Fruit fly (Drosophila melanogaster) whole organism, pupa: ENCODE measurements around the gene CG6749.
A peak's percentile ranks its signal among the peaks of the same experiment; 100 is the strongest.

Experiments used
- CG10348 ChIP-seq: fragments of 200-800 bp; sonication (Bioruptor generic); IDR thresholded peaks from 2 replicates; pipeline ENCODE4 v1.3.6; 2022; ENCODE audit warnings: missing biosample characterization, missing genetic modification characterization
- CG12605 ChIP-seq: fragments of 200-800 bp; sonication (Bioruptor generic); IDR thresholded peaks from 2 replicates; pipeline ENCODE4 v1.3.6; 2022; ENCODE audit warnings: missing biosample characterization, missing genetic modification characterization
- CG13204 ChIP-seq: fragments of 200-800 bp; sonication (Bioruptor generic); optimal IDR thresholded peaks from 2 replicates; lab custom pipeline; 2018; ENCODE audit warnings: missing biosample characterization, mild to moderate bottlenecking, missing genetic modification characterization, moderate library complexity
- CG14655 ChIP-seq: fragments of 200-800 bp; sonication (Bioruptor generic); optimal IDR thresholded peaks from 3 replicates; lab custom pipeline; 2017; ENCODE audit warnings: mild to moderate bottlenecking, missing biosample characterization, missing genetic modification reagents, missing genetic modification characterization
- CG15710 ChIP-seq: fragments of 200-800 bp; sonication (Bioruptor generic); optimal IDR thresholded peaks from 2 replicates; lab custom pipeline; 2018; ENCODE audit warnings: missing biosample characterization, mild to moderate bottlenecking, missing genetic modification characterization, moderate library complexity
- CG17806 ChIP-seq: fragments of 200-800 bp; sonication (Bioruptor generic); optimal IDR thresholded peaks from 2 replicates; lab custom pipeline; 2018; ENCODE audit warnings: missing biosample characterization, mild to moderate bottlenecking, missing genetic modification characterization, moderate library complexity
- CG32121 ChIP-seq: fragments of 200-800 bp; sonication (Bioruptor generic); IDR thresholded peaks from 2 replicates; pipeline ENCODE4 v1.3.6; 2022; ENCODE audit warnings: missing biosample characterization, missing genetic modification characterization
- CG34367 ChIP-seq: fragments of 200-800 bp; sonication (Bioruptor generic); optimal IDR thresholded peaks from 2 replicates; lab custom pipeline; 2018; ENCODE audit warnings: missing biosample characterization, mild to moderate bottlenecking, missing genetic modification characterization
- CG4496 ChIP-seq: fragments of 200-800 bp; sonication (Bioruptor generic); IDR thresholded peaks from 3 replicates; pipeline ENCODE4 v1.3.6; 2022; ENCODE audit warnings: missing biosample characterization, missing genetic modification characterization
- CG8159 ChIP-seq: fragments of 200-800 bp; sonication (Bioruptor generic); optimal IDR thresholded peaks from 3 replicates; lab custom pipeline; 2018; ENCODE audit warnings: missing biosample characterization, mild to moderate bottlenecking, missing genetic modification characterization, moderate library complexity
- CG8301 ChIP-seq: fragments of 200-800 bp; sonication (Bioruptor generic); optimal IDR thresholded peaks from 2 replicates; lab custom pipeline; 2018; ENCODE audit warnings: missing biosample characterization, mild to moderate bottlenecking, missing genetic modification characterization
- CG9948 ChIP-seq: fragments of 200-800 bp; sonication (Bioruptor generic); optimal IDR thresholded peaks from 2 replicates; lab custom pipeline; 2018; ENCODE audit warnings: missing biosample characterization, mild to moderate bottlenecking, missing genetic modification characterization, moderate library complexity
- D1 ChIP-seq: fragments of 200-800 bp; sonication (Bioruptor generic); optimal IDR thresholded peaks from 2 replicates; lab custom pipeline; 2018; ENCODE audit warnings: missing biosample characterization, mild to moderate bottlenecking, missing genetic modification characterization, moderate library complexity
- EcR ChIP-seq: fragments of 200-800 bp; sonication (Bioruptor generic); optimal IDR thresholded peaks from 3 replicates; lab custom pipeline; 2019; ENCODE audit warnings: missing biosample characterization, missing genetic modification characterization, mild to moderate bottlenecking, moderate library complexity, missing genetic modification reagents
- Ets98B ChIP-seq: fragments of 200-800 bp; sonication (Bioruptor generic); IDR thresholded peaks from 2 replicates; pipeline ENCODE4 v1.3.6; 2022; ENCODE audit warnings: missing biosample characterization, missing genetic modification characterization
- Pif1A ChIP-seq: fragments of 200-800 bp; sonication (Bioruptor generic); optimal IDR thresholded peaks from 3 replicates; lab custom pipeline; 2016; ENCODE audit warnings: missing biosample characterization, missing genetic modification characterization
- Pif1B ChIP-seq: fragments of 200-800 bp; sonication (Bioruptor generic); optimal IDR thresholded peaks from 3 replicates; lab custom pipeline; 2016; ENCODE audit warnings: missing biosample characterization, missing genetic modification characterization
- Snoo ChIP-seq: fragments of 200-800 bp; sonication (Bioruptor generic); optimal IDR thresholded peaks from 3 replicates; lab custom pipeline; 2017; ENCODE audit warnings: missing biosample characterization, mild to moderate bottlenecking, missing genetic modification characterization, inconsistent platforms
- fd96Ca ChIP-seq: fragments of 200-800 bp; sonication (Bioruptor generic); IDR thresholded peaks from 3 replicates; pipeline ENCODE4 v1.3.6; 2022; ENCODE audit warnings: missing biosample characterization, missing genetic modification characterization
- rn ChIP-seq: fragments of 200-800 bp; sonication (Bioruptor generic); IDR thresholded peaks from 2 replicates; pipeline ENCODE4 v1.3.6; 2022; ENCODE audit warnings: missing biosample characterization, missing genetic modification characterization

The CG6749 gene

dm6 chr3L:9733563-9733962 is at the start of gene CG6749:
TSS of gene CG6749 (minus strand) at chr3L:9733807.
- TF ChIP-seq fd96Ca (0 out of 3 replicates have a peak, but pooled peaks have one; percentile 25), CG32121 (GFP tag; lab: Robert Waterston, UW) (no peak), Pif1B (GFP tag; lab: Kevin White, UChicago) (no peak), CG14655 (GFP tag; lab: Kevin White, UChicago) (no peak), Ets98B (GFP tag; lab: Robert Waterston, UW) (no peak; the same call in 1 of the 2 replicates), CG9948 (tag; lab: Kevin White, UChicago) (no peak), CG15710 (tag; lab: Kevin White, UChicago) (no peak)
- TF ChIP-seq, all 21 proteins: peak for 1

dm6 chr3L:9776804-9777393 is 43.3 kb upstream of the CG6749 start:
- TF ChIP-seq CG17806 (tag; lab: Kevin White, UChicago) (no peak), CG32121 (GFP tag; lab: Robert Waterston, UW) (peak; percentile 24; the same call in 1 of the 2 replicates), CG10348 (no peak), rn (GFP tag; lab: Robert Waterston, UW) (no peak), Pif1B (GFP tag; lab: Kevin White, UChicago) (no peak), CG4496 (GFP tag; lab: Robert Waterston, UW) (peak; percentile 54; the same call in 2 of the 3 replicates), CG12605 (no peak), EcR (GFP tag; lab: Kevin White, UChicago) (no peak), D1 (tag; lab: Kevin White, UChicago) (no peak), fd96Ca (0 out of 3 replicates have a peak, but pooled peaks have one; percentile 16), CG13204 (GFP tag; lab: Kevin White, UChicago) (no peak)

- no peak for TF ChIP-seq EcR (GFP tag; lab: Kevin White, UChicago)
- no peak for TF ChIP-seq Snoo
- no peak for TF ChIP-seq rn (GFP tag; lab: Robert Waterston, UW)
Observed at dm6 chr3L:9775728-9776127, 42.1 kb upstream of the CG6749 start.

dm6 chr3L:9768385-9768784 is 34.8 kb upstream of the CG6749 start:
- no peak for TF ChIP-seq CG9948 (tag; lab: Kevin White, UChicago)
- no peak for TF ChIP-seq rn (GFP tag; lab: Robert Waterston, UW)
- no peak for TF ChIP-seq D1 (tag; lab: Kevin White, UChicago)
- no peak for TF ChIP-seq CG10348
- no peak for TF ChIP-seq Pif1A (GFP tag; lab: Kevin White, UChicago)
- no peak for TF ChIP-seq CG32121 (GFP tag; lab: Robert Waterston, UW)
- TF ChIP-seq CG4496 (GFP tag; lab: Robert Waterston, UW): no peak
- TF ChIP-seq, all 21 proteins: peak for 0

- peak; percentile 46; the same call in 2 of the 3 replicates for TF ChIP-seq CG4496 (GFP tag; lab: Robert Waterston, UW)
- TF ChIP-seq CG34367 (tag; lab: Kevin White, UChicago): no peak
- no peak for TF ChIP-seq Ets98B (GFP tag; lab: Robert Waterston, UW)
- TF ChIP-seq fd96Ca: no peak
- TF ChIP-seq CG10348: no peak
- no peak for TF ChIP-seq CG17806 (tag; lab: Kevin White, UChicago)
- peak; percentile 88 for TF ChIP-seq EcR (GFP tag; lab: Kevin White, UChicago)
- no peak for TF ChIP-seq rn (GFP tag; lab: Robert Waterston, UW)
Observed at dm6 chr3L:9767636-9768358, 34.2 kb upstream of the CG6749 start.

dm6 chr3L:9766364-9766763 is 32.8 kb upstream of the CG6749 start:
- TF ChIP-seq CG4496 (GFP tag; lab: Robert Waterston, UW): no peak
- TF ChIP-seq, all 21 proteins: peak for 0

- TF ChIP-seq CG34367 (tag; lab: Kevin White, UChicago): no peak
Observed at dm6 chr3L:9765710-9766005, 32.1 kb upstream of the CG6749 start.

dm6 chr3L:9764915-9765709 is 31.5 kb upstream of the CG6749 start:
- TF ChIP-seq fd96Ca: peak; percentile 23; the same call in 1 of the 3 replicates
- peak; percentile 48 for TF ChIP-seq CG8159
- peak; percentile 24 for TF ChIP-seq Pif1B (GFP tag; lab: Kevin White, UChicago)
- TF ChIP-seq CG8301 (tag; lab: Kevin White, UChicago): peak; percentile 62
- TF ChIP-seq rn (GFP tag; lab: Robert Waterston, UW): no peak
- TF ChIP-seq Snoo: peak; percentile 13
- peak; percentile 25 for TF ChIP-seq CG15710 (tag; lab: Kevin White, UChicago)
- TF ChIP-seq CG12605: 0 out of 2 replicates have a peak, but pooled peaks have one; percentile 16
- TF ChIP-seq CG9948 (tag; lab: Kevin White, UChicago): peak; percentile 30
- no peak for TF ChIP-seq CG13204 (GFP tag; lab: Kevin White, UChicago)
- no peak for TF ChIP-seq CG10348
- TF ChIP-seq CG4496 (GFP tag; lab: Robert Waterston, UW): peak; percentile 53; the same call in 2 of the 3 replicates
- TF ChIP-seq CG17806 (tag; lab: Kevin White, UChicago): peak; percentile 50
- peak; percentile 23 for TF ChIP-seq Pif1A (GFP tag; lab: Kevin White, UChicago)
- TF ChIP-seq CG14655 (GFP tag; lab: Kevin White, UChicago): peak; percentile 80
- TF ChIP-seq, all 21 proteins: peak for 12
